Fruit fly (Drosophila melanogaster): ENCODE results near the gene CG31464.
A peak's percentile ranks its signal among the peaks of the same experiment; 100 is the strongest.

CG31464 gene

dm6 chr3R:8306188-8306926 lies 15.3 kb downstream of the CG31464 start (continued):
- TF ChIP-seq CG1529 (GFP tag; optimal IDR thresholded peaks at IDR 0.05) = no peak
- TF ChIP-seq Sry-β (GFP tag; optimal IDR thresholded peaks at IDR 0.05) = peak; percentile 73
- peak; percentile 34; the same call in 1 of the 3 replicates for TF ChIP-seq knrl (GFP tag; IDR thresholded peaks at IDR 0.05; ENCODE audit: partially characterized antibody)
- no peak for TF ChIP-seq CG15269 (tag; optimal IDR thresholded peaks at IDR 0.05)
- peak; percentile 98 to 100 for TF ChIP-seq insv (GFP tag; optimal IDR thresholded peaks at IDR 0.05)
- TF ChIP-seq gfzf (GFP tag; optimal IDR thresholded peaks at IDR 0.05) = no peak
- 0 out of 2 replicates have a peak, but pooled peaks have one; percentile 17 for TF ChIP-seq Atf6 (GFP tag; IDR thresholded peaks at IDR 0.05)
- TF ChIP-seq Ets97D (GFP tag; optimal IDR thresholded peaks at IDR 0.05) = no peak
- no peak for TF ChIP-seq PHDP (tag; optimal IDR thresholded peaks at IDR 0.05)
- no peak for TF ChIP-seq dmrt11E (tag; optimal IDR thresholded peaks at IDR 0.05)
- TF ChIP-seq CG2199 (GFP tag; IDR thresholded peaks at IDR 0.05) = peak; percentile 45; the same call in 1 of the 3 replicates
- TF ChIP-seq HmgZ (tag; optimal IDR thresholded peaks at IDR 0.05) = no peak
- peak in 1 of 3 experiments; percentile 59 for TF ChIP-seq Stat92E (GFP tag; optimal IDR thresholded peaks at IDR 0.05)
- no peak for TF ChIP-seq CG30403 (GFP tag; optimal IDR thresholded peaks at IDR 0.05)
- TF ChIP-seq trem (tag; optimal IDR thresholded peaks at IDR 0.05) = peak; percentile 6
- no peak for TF ChIP-seq Blimp-1 (GFP tag; optimal IDR thresholded peaks at IDR 0.05)
- no peak for TF ChIP-seq CG8290 (GFP tag; optimal IDR thresholded peaks at IDR 0.05)
- TF ChIP-seq CG8290 (tag; optimal IDR thresholded peaks at IDR 0.05) = no peak
- TF ChIP-seq CG7786 (GFP tag; optimal IDR thresholded peaks at IDR 0.05) = no peak
- TF ChIP-seq sens (GFP tag) = peak; percentile 50
- TF ChIP-seq Hr78 (GFP tag; optimal IDR thresholded peaks at IDR 0.05) = no peak
- no peak for TF ChIP-seq Dfd (GFP tag; optimal IDR thresholded peaks at IDR 0.05)
- no peak for TF ChIP-seq br (optimal IDR thresholded peaks at IDR 0.05)
- peak; percentile 8 for TF ChIP-seq CG33557 (GFP tag; optimal IDR thresholded peaks at IDR 0.05)
- TF ChIP-seq ara (GFP tag; IDR thresholded peaks at IDR 0.05) = no peak
- peak; percentile 73 for TF ChIP-seq CTCF (GFP tag; optimal IDR thresholded peaks at IDR 0.05)
- TF ChIP-seq pnt (GFP tag; optimal IDR thresholded peaks at IDR 0.05) = no peak
- TF ChIP-seq corto (GFP tag; optimal IDR thresholded peaks at IDR 0.05) = no peak
- no peak for TF ChIP-seq CG3281 (GFP tag; optimal IDR thresholded peaks at IDR 0.05)
- TF ChIP-seq tup (GFP tag; optimal IDR thresholded peaks at IDR 0.05) = no peak
- TF ChIP-seq CG11723 (GFP tag; optimal IDR thresholded peaks at IDR 0.05) = no peak
- peak; percentile 62; the same call in 1 of the 2 replicates for TF ChIP-seq bbx (GFP tag; IDR thresholded peaks at IDR 0.05; ENCODE audit: partially characterized antibody)
- 0 out of 2 replicates have a peak, but pooled peaks have one; percentile 13 for TF ChIP-seq Awh (GFP tag; IDR thresholded peaks at IDR 0.05)
- no peak for TF ChIP-seq Ravus (GFP tag; IDR thresholded peaks at IDR 0.05)
- TF ChIP-seq CG10654 (GFP tag; optimal IDR thresholded peaks at IDR 0.05) = no peak
- no peak for TF ChIP-seq pho (GFP tag; optimal IDR thresholded peaks at IDR 0.05)
- TF ChIP-seq pfk (GFP tag; optimal IDR thresholded peaks at IDR 0.05) = no peak
- no peak for TF ChIP-seq Nf-YB (GFP tag; optimal IDR thresholded peaks at IDR 0.05)
- no peak for TF ChIP-seq Gsc (GFP tag; IDR thresholded peaks at IDR 0.05)
- TF ChIP-seq CG11695 (GFP tag; IDR thresholded peaks at IDR 0.05) = no peak
- peak; percentile 19 for TF ChIP-seq Scr (GFP tag; IDR thresholded peaks at IDR 0.05; ENCODE audit: partially characterized antibody)
- TF ChIP-seq CG13424 (tag; optimal IDR thresholded peaks at IDR 0.05) = no peak
- TF ChIP-seq dm (GFP tag; optimal IDR thresholded peaks at IDR 0.05) = no peak
- no peak for TF ChIP-seq croc (GFP tag; conservative IDR thresholded peaks at IDR 0.05)
- no peak for TF ChIP-seq Spps (tag; optimal IDR thresholded peaks at IDR 0.05)
